Worm (Caenorhabditis elegans) whole organism, mixed stage, embryonic: ENCODE data around the gene fard-1.
A peak's percentile ranks its signal among the peaks of the same experiment; 100 is the strongest.

ENCODE experiments used
- M03D4.4 ChIP-seq: sonication (generic microtip); optimal IDR thresholded peaks from 2 replicates; lab custom pipeline; 2017; ENCODE audit warnings: mild to moderate bottlenecking, missing genetic modification characterization, missing compliant biosample characterization
- bed-3 ChIP-seq: fragments of 200-800 bp; sonication (Bioruptor generic); optimal IDR thresholded peaks from 3 replicates; lab custom pipeline; 2018; ENCODE audit warnings: mild to moderate bottlenecking, missing genetic modification characterization, moderate library complexity, missing compliant biosample characterization
- blmp-1 ChIP-seq: fragments of 150-350 bp; optimal IDR thresholded peaks from 2 replicates; lab custom pipeline; 2014; ENCODE audit warnings: missing biosample characterization, missing genetic modification characterization
- ceh-39 ChIP-seq: fragments of 150-350 bp; optimal IDR thresholded peaks from 2 replicates; lab custom pipeline; 2014; ENCODE audit warnings: missing biosample characterization, missing genetic modification characterization
- ceh-43 ChIP-seq: fragments of 200-800 bp; sonication (Bioruptor generic); optimal IDR thresholded peaks from 2 replicates; lab custom pipeline; 2018; ENCODE audit warnings: mild to moderate bottlenecking, missing genetic modification characterization, moderate library complexity, missing compliant biosample characterization
- ces-1 ChIP-seq: fragments of 150-350 bp; optimal IDR thresholded peaks from 2 replicates; lab custom pipeline; 2014; ENCODE audit warnings: missing biosample characterization, missing genetic modification reagents, missing genetic modification characterization
- cnd-1 ChIP-seq: fragments of 200-800 bp; sonication (Bioruptor generic); optimal IDR thresholded peaks from 2 replicates; lab custom pipeline; 2018; ENCODE audit warnings: mild to moderate bottlenecking, missing genetic modification characterization, missing compliant biosample characterization
- drap-1 ChIP-seq: fragments of 200-800 bp; sonication (Bioruptor generic); optimal IDR thresholded peaks from 3 replicates; lab custom pipeline; 2018; ENCODE audit warnings: mild to moderate bottlenecking, missing genetic modification characterization, missing compliant biosample characterization
- elt-1 ChIP-seq: sonication (generic microtip); optimal IDR thresholded peaks from 2 replicates; lab custom pipeline; 2017; ENCODE audit warnings: missing genetic modification characterization, mild to moderate bottlenecking, missing compliant biosample characterization, antibody characterized with exemption, moderate library complexity, borderline replicate concordance; ENCODE audit not compliant: insufficient read depth
- elt-3 ChIP-seq: fragments of 150-350 bp; optimal IDR thresholded peaks from 2 replicates; lab custom pipeline; 2014; ENCODE audit warnings: missing biosample characterization, missing genetic modification characterization
- flh-1 ChIP-seq: fragments of 200-800 bp; sonication (Bioruptor generic); optimal IDR thresholded peaks from 2 replicates; lab custom pipeline; 2018; ENCODE audit warnings: mild to moderate bottlenecking, missing genetic modification characterization, moderate library complexity, missing compliant biosample characterization
- hlh-1 ChIP-seq: fragments of 150-350 bp; optimal IDR thresholded peaks from 2 replicates; lab custom pipeline; 2014; ENCODE audit warnings: missing biosample characterization, missing genetic modification reagents, missing genetic modification characterization
- lin-13 ChIP-seq: fragments of 150-350 bp; optimal IDR thresholded peaks from 2 replicates; lab custom pipeline; 2014; ENCODE audit warnings: missing biosample characterization, missing genetic modification characterization
- mab-5 ChIP-seq: fragments of 150-350 bp; optimal IDR thresholded peaks from 2 replicates; lab custom pipeline; 2014; ENCODE audit warnings: missing biosample characterization, missing genetic modification characterization
- mep-1 ChIP-seq: fragments of 150-350 bp; optimal IDR thresholded peaks from 2 replicates; lab custom pipeline; 2017; ENCODE audit warnings: missing biosample characterization, missing genetic modification reagents, missing genetic modification characterization, inconsistent platforms
- mls-2 ChIP-seq: sonication (generic microtip); optimal IDR thresholded peaks from 2 replicates; lab custom pipeline; 2016; ENCODE audit warnings: mild to moderate bottlenecking, missing genetic modification characterization, moderate library complexity, missing compliant biosample characterization
- nhr-12 ChIP-seq: fragments of 150-350 bp; optimal IDR thresholded peaks from 2 replicates; lab custom pipeline; 2014; ENCODE audit warnings: missing biosample characterization, missing genetic modification characterization
- nhr-2 ChIP-seq: fragments of 150-350 bp; optimal IDR thresholded peaks from 2 replicates; lab custom pipeline; 2014; ENCODE audit warnings: missing biosample characterization, missing genetic modification characterization
- nhr-237 ChIP-seq: fragments of 150-350 bp; optimal IDR thresholded peaks from 2 replicates; lab custom pipeline; 2014; ENCODE audit warnings: missing biosample characterization, missing genetic modification characterization
- nhr-28 ChIP-seq: fragments of 150-350 bp; optimal IDR thresholded peaks from 2 replicates; lab custom pipeline; 2014; ENCODE audit warnings: missing biosample characterization, missing genetic modification characterization
- nhr-76 ChIP-seq: sonication (generic microtip); optimal IDR thresholded peaks from 2 replicates; lab custom pipeline; 2017; ENCODE audit warnings: missing biosample characterization, missing genetic modification characterization
- pha-4 ChIP-seq: fragments of 150-350 bp; optimal IDR thresholded peaks from 2 replicates; lab custom pipeline; 2018; ENCODE audit warnings: missing biosample characterization, missing genetic modification reagents, missing genetic modification characterization
- sem-2 ChIP-seq: fragments of 200-800 bp; sonication (Bioruptor generic); optimal IDR thresholded peaks from 2 replicates; lab custom pipeline; 2018; ENCODE audit warnings: mild to moderate bottlenecking, missing genetic modification characterization, missing compliant biosample characterization
- snpc-4 ChIP-seq: fragments of 150-350 bp; optimal IDR thresholded peaks from 2 replicates; lab custom pipeline; 2014; ENCODE audit warnings: missing biosample characterization, missing genetic modification characterization
- sptf-1 ChIP-seq: sonication (generic microtip); optimal IDR thresholded peaks from 2 replicates; lab custom pipeline; 2017; ENCODE audit warnings: mild to moderate bottlenecking, missing genetic modification characterization, moderate library complexity, missing compliant biosample characterization
- tbx-8 ChIP-seq: fragments of 200-800 bp; sonication (Bioruptor generic); optimal IDR thresholded peaks from 2 replicates; lab custom pipeline; 2018; ENCODE audit warnings: mild to moderate bottlenecking, missing genetic modification characterization, moderate library complexity, missing compliant biosample characterization
- unc-120 ChIP-seq: sonication (generic microtip); optimal IDR thresholded peaks from 2 replicates; lab custom pipeline; 2017; ENCODE audit warnings: missing genetic modification characterization, missing compliant biosample characterization; ENCODE audit not compliant: poor library complexity, severe bottlenecking
- unc-39 ChIP-seq: fragments of 150-350 bp; optimal IDR thresholded peaks from 2 replicates; lab custom pipeline; 2014; ENCODE audit warnings: missing biosample characterization, missing genetic modification characterization
- unc-62 ChIP-seq: fragments of 150-350 bp; optimal IDR thresholded peaks from 2 replicates; lab custom pipeline; 2014; ENCODE audit warnings: missing biosample characterization, missing genetic modification reagents, missing genetic modification characterization
- ztf-11 ChIP-seq: fragments of 150-350 bp; optimal IDR thresholded peaks from 2 replicates; lab custom pipeline; 2014; ENCODE audit warnings: missing biosample characterization, missing genetic modification characterization

The fard-1 gene

ce11 chrX:2971542-2971988 is 38.4 kb downstream of the fard-1 start:
- TF ChIP-seq hlh-1 (tag; lab: Kevin White, UChicago): no peak
- TF ChIP-seq mls-2 (tag; lab: Kevin White, UChicago): no peak
- TF ChIP-seq mab-5 (tag; lab: Kevin White, UChicago): no peak
- TF ChIP-seq blmp-1 (tag; lab: Kevin White, UChicago): no peak

- no peak for TF ChIP-seq tbx-8 (GFP tag; lab: Kevin White, UChicago)
- TF ChIP-seq mab-5 (tag; lab: Kevin White, UChicago): no peak
- no peak for TF ChIP-seq ces-1 (GFP tag; lab: Kevin White, UChicago)
- no peak for TF ChIP-seq blmp-1 (tag; lab: Kevin White, UChicago)
- TF ChIP-seq drap-1 (GFP tag; lab: Kevin White, UChicago): no peak
- TF ChIP-seq mep-1 (tag; lab: Kevin White, UChicago): no peak
- TF ChIP-seq lin-13 (tag; lab: Kevin White, UChicago): no peak
- no peak for TF ChIP-seq nhr-76
- no peak for TF ChIP-seq hlh-1 (tag; lab: Kevin White, UChicago)
- no peak for TF ChIP-seq flh-1 (GFP tag; lab: Kevin White, UChicago)
- no peak for TF ChIP-seq elt-1 (tag; lab: Kevin White, UChicago)
- TF ChIP-seq nhr-237 (tag; lab: Kevin White, UChicago): no peak
- no peak for TF ChIP-seq ztf-11 (tag; lab: Kevin White, UChicago)
- no peak for TF ChIP-seq cnd-1 (tag; lab: Kevin White, UChicago)
- no peak for TF ChIP-seq sem-2 (GFP tag; lab: Kevin White, UChicago)
- no peak for TF ChIP-seq ceh-43 (GFP tag; lab: Kevin White, UChicago)
- no peak for TF ChIP-seq nhr-28 (tag; lab: Kevin White, UChicago)
- TF ChIP-seq ceh-39 (tag; lab: Kevin White, UChicago): no peak
Measured at ce11 chrX:2972272-2973042, 39.3 kb downstream of the fard-1 start.

ce11 chrX:2975421-2975820 is 42.3 kb downstream of the fard-1 start:
- peak; percentile 47 for TF ChIP-seq hlh-1 (tag; lab: Kevin White, UChicago)
- TF ChIP-seq lin-13 (tag; lab: Kevin White, UChicago): no peak
- peak; percentile 23 for TF ChIP-seq unc-62
- no peak for TF ChIP-seq ceh-43 (GFP tag; lab: Kevin White, UChicago)

- no peak for TF ChIP-seq nhr-2 (tag; lab: Kevin White, UChicago)
- no peak for TF ChIP-seq nhr-12 (tag; lab: Kevin White, UChicago)
- TF ChIP-seq ces-1 (GFP tag; lab: Kevin White, UChicago): no peak
- TF ChIP-seq unc-120: no peak
- no peak for TF ChIP-seq mab-5 (tag; lab: Kevin White, UChicago)
- no peak for TF ChIP-seq ceh-39 (tag; lab: Kevin White, UChicago)
- TF ChIP-seq elt-1 (tag; lab: Kevin White, UChicago): no peak
- no peak for TF ChIP-seq mls-2 (tag; lab: Kevin White, UChicago)
- TF ChIP-seq blmp-1 (tag; lab: Kevin White, UChicago): no peak
Measured at ce11 chrX:2976148-2976547, 43.0 kb downstream of the fard-1 start, which contains the start of gene aakg-3. TSS of gene aakg-3 (plus strand) at chrX:2976448.

- TF ChIP-seq lin-13 (tag; lab: Kevin White, UChicago) (no peak), nhr-76 (no peak), mab-5 (tag; lab: Kevin White, UChicago) (no peak), mep-1 (tag; lab: Kevin White, UChicago) (no peak), drap-1 (GFP tag; lab: Kevin White, UChicago) (no peak)
Measured at ce11 chrX:2978100-2978499, 44.9 kb downstream of the fard-1 start.

ce11 chrX:2981715-2982114 is 48.6 kb downstream of the fard-1 start, which contains the start of gene nspg-5:
TSS of gene nspg-5 (plus strand) at chrX:2982015.
- TF ChIP-seq bed-3 (GFP tag; lab: Kevin White, UChicago): no peak
- no peak for TF ChIP-seq hlh-1 (tag; lab: Kevin White, UChicago)
- TF ChIP-seq M03D4.4 (tag; lab: Kevin White, UChicago): no peak
- TF ChIP-seq lin-13 (tag; lab: Kevin White, UChicago): no peak
- no peak for TF ChIP-seq pha-4 (tag; lab: Kevin White, UChicago)
- no peak for TF ChIP-seq mls-2 (tag; lab: Kevin White, UChicago)
- TF ChIP-seq nhr-76: no peak
- no peak for TF ChIP-seq nhr-237 (tag; lab: Kevin White, UChicago)
- TF ChIP-seq flh-1 (GFP tag; lab: Kevin White, UChicago): no peak
- TF ChIP-seq sptf-1: no peak
- TF ChIP-seq unc-39 (tag; lab: Kevin White, UChicago): no peak
- no peak for TF ChIP-seq mab-5 (tag; lab: Kevin White, UChicago)
- no peak for TF ChIP-seq drap-1 (GFP tag; lab: Kevin White, UChicago)
- TF ChIP-seq ceh-43 (GFP tag; lab: Kevin White, UChicago): no peak
- no peak for TF ChIP-seq unc-62
- TF ChIP-seq nhr-12 (tag; lab: Kevin White, UChicago): no peak
- no peak for TF ChIP-seq nhr-28 (tag; lab: Kevin White, UChicago)
- TF ChIP-seq snpc-4: no peak
- TF ChIP-seq unc-120: no peak
- TF ChIP-seq elt-3 (tag; lab: Kevin White, UChicago): no peak
